Worm (Caenorhabditis elegans) whole organism, early embryonic: ENCODE results near the gene Y34F4.3.

Experiments used
- aly-1 ChIP-seq: sonication (generic microtip); optimal IDR thresholded peaks from 2 replicates; lab custom pipeline; 2016; ENCODE audit warnings: missing genetic modification characterization, missing compliant biosample characterization
- ama-1 ChIP-seq: fragments of 150-350 bp; optimal IDR thresholded peaks from 2 replicates; lab custom pipeline; 2014
- ceh-13 ChIP-seq: fragments of 200-800 bp; sonication (Bioruptor generic); optimal IDR thresholded peaks from 2 replicates; lab custom pipeline; 2018; ENCODE audit warnings: mild to moderate bottlenecking, missing genetic modification characterization, missing compliant biosample characterization
- ceh-36 ChIP-seq: sonication (generic microtip); optimal IDR thresholded peaks from 2 replicates; lab custom pipeline; 2016; ENCODE audit warnings: missing genetic modification characterization, inconsistent platforms, missing compliant biosample characterization
- flt-1 ChIP-seq: fragments of 200-800 bp; sonication (Bioruptor generic); IDR thresholded peaks from 2 replicates; pipeline ENCODE4 v1.3.6; 2022; ENCODE audit warnings: missing genetic modification characterization, missing compliant biosample characterization
- hmg-4 ChIP-seq: fragments of 200-800 bp; sonication (Bioruptor generic); optimal IDR thresholded peaks from 2 replicates; lab custom pipeline; 2018; ENCODE audit warnings: mild to moderate bottlenecking, missing genetic modification characterization, missing compliant biosample characterization
- hnd-1 ChIP-seq: sonication (generic microtip); optimal IDR thresholded peaks from 2 replicates; lab custom pipeline; 2016; ENCODE audit warnings: missing genetic modification characterization, missing compliant biosample characterization
- scrt-1 ChIP-seq: fragments of 200-800 bp; sonication (Bioruptor generic); IDR thresholded peaks from 2 replicates; pipeline ENCODE4 v1.3.6; 2022; ENCODE audit warnings: missing genetic modification characterization, missing compliant biosample characterization
- sea-1 ChIP-seq: fragments of 200-800 bp; sonication (Bioruptor generic); conservative IDR thresholded peaks from 2 replicates; pipeline ENCODE4 v1.3.6; 2022; ENCODE audit warnings: missing genetic modification characterization, missing compliant biosample characterization
- tbx-11 ChIP-seq: fragments of 200-800 bp; sonication (Bioruptor generic); IDR thresholded peaks from 2 replicates; pipeline ENCODE4 v1.3.6; 2022; ENCODE audit warnings: missing genetic modification characterization, missing compliant biosample characterization
- tbx-37 ChIP-seq: fragments of 200-800 bp; sonication (Bioruptor generic); conservative IDR thresholded peaks from 2 replicates; pipeline ENCODE4 v1.3.6; 2022; ENCODE audit warnings: missing genetic modification reagents, missing genetic modification characterization, missing compliant biosample characterization

ce11 chrIII:1051877-1052276 lies 35.9 kb upstream of the Y34F4.3 start:
- no peak for TF ChIP-seq flt-1 (GFP tag; lab: Robert Waterston, UW)
- no peak for TF ChIP-seq tbx-11
- no peak for TF ChIP-seq ceh-13
- no peak for TF ChIP-seq ama-1
- no peak for TF ChIP-seq hnd-1 (tag; lab: Kevin White, UChicago)
- no peak for TF ChIP-seq aly-1
- no peak for TF ChIP-seq tbx-37
- no peak for TF ChIP-seq scrt-1 (GFP tag; lab: Robert Waterston, UW)
- no peak for TF ChIP-seq hmg-4 (GFP tag; lab: Kevin White, UChicago)
- TF ChIP-seq ceh-36 (tag; lab: Kevin White, UChicago): no peak
- TF ChIP-seq sea-1 (GFP tag; lab: Robert Waterston, UW): no peak
